Fruit fly (Drosophila melanogaster): Measurements from ENCODE around the gene NANS.
A peak's percentile ranks its signal among the peaks of the same experiment; 100 is the strongest.

DNA sequence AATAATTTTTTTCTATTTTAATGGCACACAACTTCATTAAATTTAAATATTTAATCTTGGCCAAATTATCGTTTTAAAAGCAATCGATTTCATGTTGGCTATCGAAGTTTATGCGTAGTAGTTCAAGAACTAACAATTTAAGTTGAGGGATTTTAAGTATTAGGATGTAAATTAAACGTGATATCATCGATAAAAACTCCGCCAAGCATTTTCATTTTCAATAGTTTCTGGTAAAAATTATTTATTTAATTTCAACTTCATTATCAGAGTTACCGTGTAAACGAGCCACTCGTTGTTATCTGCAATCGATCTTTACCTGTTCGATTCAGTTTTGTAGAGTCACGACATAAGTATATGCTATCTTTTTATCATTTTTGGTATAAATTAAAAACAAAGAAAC, 23.4 kb upstream of the NANS start:
- peak; percentile 98 for TF ChIP-seq bab1 (GFP tag; optimal IDR thresholded peaks at IDR 0.05)
- TF ChIP-seq cnc (optimal IDR thresholded peaks at IDR 0.05): no peak
- peak; percentile 95 for TF ChIP-seq Clk (GFP tag; optimal IDR thresholded peaks at IDR 0.05)
- TF ChIP-seq Crg-1 (GFP tag; optimal IDR thresholded peaks at IDR 0.05): peak; percentile 85
- TF ChIP-seq Hr96 (GFP tag; optimal IDR thresholded peaks at IDR 0.05): peak; percentile 96
- TF ChIP-seq kay (GFP tag; ENCODE audit: borderline replicate concordance): peak; percentile 99
- TF ChIP-seq CG7045 (GFP tag; optimal IDR thresholded peaks at IDR 0.05): peak; percentile 100
- peak; percentile 79 for TF ChIP-seq tj (GFP tag; optimal IDR thresholded peaks at IDR 0.05)
- TF ChIP-seq ovo (GFP tag; optimal IDR thresholded peaks at IDR 0.05): peak; percentile 86
- peak; percentile 88 for TF ChIP-seq cic (GFP tag; optimal IDR thresholded peaks at IDR 0.05)
- TF ChIP-seq pad (GFP tag; optimal IDR thresholded peaks at IDR 0.05): peak; percentile 87
- TF ChIP-seq CG33017 (tag; optimal IDR thresholded peaks at IDR 0.05): peak; percentile 99
- peak; percentile 98 for TF ChIP-seq CG12768 (GFP tag; optimal IDR thresholded peaks at IDR 0.05)
